Worm (Caenorhabditis elegans) whole organism, L2 larva: ENCODE data around the gene T06D4.2.

ENCODE experiments used
- R02D3.7 ChIP-seq: fragments of 150-350 bp; optimal IDR thresholded peaks from 2 replicates; lab custom pipeline; 2014; ENCODE audit warnings: missing biosample characterization, missing genetic modification characterization
- Y55F3AM.14 ChIP-seq: fragments of 200-800 bp; sonication (Bioruptor generic); optimal IDR thresholded peaks from 2 replicates; lab custom pipeline; 2018; ENCODE audit warnings: mild to moderate bottlenecking, missing genetic modification characterization, missing compliant biosample characterization
- ZK546.5 ChIP-seq: sonication (generic microtip); optimal IDR thresholded peaks from 2 replicates; lab custom pipeline; 2017; ENCODE audit warnings: missing biosample characterization, missing genetic modification characterization
- aly-2 ChIP-seq: fragments of 150-350 bp; optimal IDR thresholded peaks from 2 replicates; lab custom pipeline; 2014; ENCODE audit warnings: missing biosample characterization, missing genetic modification characterization
- elt-3 ChIP-seq: sonication (generic microtip); optimal IDR thresholded peaks from 2 replicates; lab custom pipeline; 2017; ENCODE audit warnings: missing biosample characterization, missing genetic modification characterization
- fos-1 ChIP-seq: fragments of 150-350 bp; optimal IDR thresholded peaks from 2 replicates; lab custom pipeline; 2014; ENCODE audit warnings: missing biosample characterization, missing genetic modification characterization
- mdl-1 ChIP-seq, 2 experiments: fragments of 150-350 bp in 1 of 2; sonication (generic microtip) in 1 of 2; optimal IDR thresholded peaks; 2 replicates each; lab custom pipeline; 2017; ENCODE audit warnings: missing biosample characterization in 2 of 2, missing genetic modification characterization in 2 of 2
- nhr-129 ChIP-seq: fragments of 150-350 bp; optimal IDR thresholded peaks from 2 replicates; lab custom pipeline; 2014; ENCODE audit warnings: missing biosample characterization, missing genetic modification characterization
- unc-62 ChIP-seq: fragments of 150-350 bp; optimal IDR thresholded peaks from 2 replicates; lab custom pipeline; 2014; ENCODE audit warnings: missing biosample characterization, missing genetic modification reagents, missing genetic modification characterization

- TF ChIP-seq nhr-129 (no peak), elt-3 (tag; lab: Kevin White, UChicago) (no peak), aly-2 (tag; lab: Kevin White, UChicago) (no peak), fos-1 (tag; lab: Kevin White, UChicago) (no peak), mdl-1 (tag; optimal IDR thresholded peaks at IDR 0.05; lab: Kevin White, UChicago) (no peak), Y55F3AM.14 (GFP tag; lab: Kevin White, UChicago) (no peak), R02D3.7 (tag; lab: Kevin White, UChicago) (no peak), ZK546.5 (tag; lab: Kevin White, UChicago) (no peak), unc-62 (GFP tag; lab: Kevin White, UChicago) (no peak)
Measured at ce11 chrII:3387503-3387902, 1.8 kb upstream of the T06D4.2 start, which contains the start of gene T06D4.6.
